Worm (Caenorhabditis elegans) whole organism, mixed stage, embryonic: ENCODE data around the gene ent-1.

ENCODE experiments used
- M03D4.4 ChIP-seq: sonication (generic microtip); optimal IDR thresholded peaks from 2 replicates; lab custom pipeline; 2017; ENCODE audit warnings: mild to moderate bottlenecking, missing genetic modification characterization, missing compliant biosample characterization
- lin-13 ChIP-seq: fragments of 150-350 bp; optimal IDR thresholded peaks from 2 replicates; lab custom pipeline; 2014; ENCODE audit warnings: missing biosample characterization, missing genetic modification characterization
- lsy-2 ChIP-seq: fragments of 150-350 bp; optimal IDR thresholded peaks from 2 replicates; lab custom pipeline; 2014; ENCODE audit warnings: missing biosample characterization, missing genetic modification characterization
- nhr-12 ChIP-seq: fragments of 150-350 bp; optimal IDR thresholded peaks from 2 replicates; lab custom pipeline; 2014; ENCODE audit warnings: missing biosample characterization, missing genetic modification characterization
- pha-4 ChIP-seq: fragments of 150-350 bp; optimal IDR thresholded peaks from 2 replicates; lab custom pipeline; 2018; ENCODE audit warnings: missing biosample characterization, missing genetic modification reagents, missing genetic modification characterization
- snpc-4 ChIP-seq: fragments of 150-350 bp; optimal IDR thresholded peaks from 2 replicates; lab custom pipeline; 2014; ENCODE audit warnings: missing biosample characterization, missing genetic modification characterization
- unc-39 ChIP-seq: fragments of 150-350 bp; optimal IDR thresholded peaks from 2 replicates; lab custom pipeline; 2014; ENCODE audit warnings: missing biosample characterization, missing genetic modification characterization

DNA sequence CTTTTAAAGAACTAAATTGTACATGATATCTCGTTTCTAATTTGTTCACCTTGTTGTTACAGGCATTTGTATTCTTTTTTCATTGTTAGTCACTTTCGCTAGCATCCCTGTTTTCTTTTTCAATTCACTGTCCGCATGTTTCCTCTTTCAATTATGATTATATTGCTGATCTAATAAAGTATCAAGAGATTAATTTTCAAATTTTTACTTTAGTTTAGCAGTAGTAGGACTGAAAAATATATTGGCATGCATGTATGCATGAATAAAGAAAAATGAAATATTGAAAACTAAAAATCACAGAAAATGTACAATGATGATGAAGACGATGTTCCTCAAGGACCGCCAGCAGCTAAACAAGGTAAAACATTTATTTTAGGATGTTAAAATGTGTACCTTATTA is 17.3 kb downstream of the ent-1 start, which contains the start of gene rbm-17:
- TF ChIP-seq lin-13 (tag; lab: Kevin White, UChicago): no peak
- TF ChIP-seq M03D4.4 (tag; lab: Kevin White, UChicago): no peak
- TF ChIP-seq snpc-4: no peak
- no peak for TF ChIP-seq lsy-2 (tag; lab: Kevin White, UChicago)
- TF ChIP-seq pha-4 (tag; lab: Kevin White, UChicago): no peak
- TF ChIP-seq unc-39 (tag; lab: Kevin White, UChicago): no peak
- no peak for TF ChIP-seq nhr-12 (tag; lab: Kevin White, UChicago)
